Fruit fly (Drosophila melanogaster) whole organism, embryonic: ENCODE measurements around the gene Mtpalpha.

Source experiments
- CG12071 ChIP-seq: fragments of 200-800 bp; sonication (Bioruptor generic); optimal IDR thresholded peaks from 3 replicates; lab custom pipeline; 2018; ENCODE audit warnings: missing biosample characterization, mild to moderate bottlenecking, missing genetic modification characterization
- CG12299 ChIP-seq: fragments of 200-800 bp; sonication (Bioruptor generic); optimal IDR thresholded peaks from 2 replicates; lab custom pipeline; 2018; ENCODE audit warnings: missing biosample characterization, mild to moderate bottlenecking, missing genetic modification characterization
- CG1233 ChIP-seq: fragments of 200-800 bp; sonication (Bioruptor generic); optimal IDR thresholded peaks from 4 replicates; lab custom pipeline; 2018; ENCODE audit warnings: missing biosample characterization, mild to moderate bottlenecking, missing genetic modification characterization
- CG13424 ChIP-seq: fragments of 200-800 bp; sonication (Bioruptor generic); optimal IDR thresholded peaks from 2 replicates; lab custom pipeline; 2019; ENCODE audit warnings: missing biosample characterization, mild to moderate bottlenecking, missing genetic modification characterization, moderate library complexity
- CG13624 ChIP-seq: fragments of 200-800 bp; sonication (Bioruptor generic); optimal IDR thresholded peaks from 2 replicates; lab custom pipeline; 2016; ENCODE audit warnings: missing biosample characterization, missing genetic modification characterization
- CG14667 ChIP-seq: fragments of 200-800 bp; sonication (Bioruptor generic); IDR thresholded peaks from 2 replicates; pipeline ENCODE4 v1.3.6; 2022; ENCODE audit warnings: missing biosample characterization, missing genetic modification characterization
- CG14860 ChIP-seq: fragments of 200-800 bp; sonication (Bioruptor generic); IDR thresholded peaks from 3 replicates; pipeline ENCODE4 v1.3.6; 2022; ENCODE audit warnings: missing biosample characterization, missing genetic modification characterization; ENCODE audit not compliant: partially characterized antibody
- CG15011 ChIP-seq: fragments of 200-800 bp; sonication (Bioruptor generic); optimal IDR thresholded peaks from 3 replicates; lab custom pipeline; 2018; ENCODE audit warnings: missing biosample characterization, mild to moderate bottlenecking, missing genetic modification characterization
- CG15073 ChIP-seq: fragments of 200-800 bp; sonication (Bioruptor generic); optimal IDR thresholded peaks from 2 replicates; lab custom pipeline; 2016; ENCODE audit warnings: missing biosample characterization, missing genetic modification characterization
- CG15601 ChIP-seq: fragments of 200-800 bp; sonication (Bioruptor generic); optimal IDR thresholded peaks from 3 replicates; lab custom pipeline; 2019; ENCODE audit warnings: missing biosample characterization, mild to moderate bottlenecking, missing genetic modification characterization, moderate library complexity
- CG17802 ChIP-seq: fragments of 200-800 bp; sonication (Bioruptor generic); optimal IDR thresholded peaks from 2 replicates; lab custom pipeline; 2018; ENCODE audit warnings: missing biosample characterization, mild to moderate bottlenecking, missing genetic modification characterization, moderate library complexity
- CG1792 ChIP-seq: fragments of 200-800 bp; sonication (Bioruptor generic); optimal IDR thresholded peaks from 2 replicates; lab custom pipeline; 2016; ENCODE audit warnings: missing biosample characterization, missing genetic modification characterization
- CG18262 ChIP-seq: fragments of 200-800 bp; optimal IDR thresholded peaks from 3 replicates; lab custom pipeline; 2019; ENCODE audit warnings: missing biosample characterization, mild to moderate bottlenecking, missing genetic modification characterization, moderate library complexity
- CG18764 ChIP-seq: fragments of 200-800 bp; sonication (Bioruptor generic); optimal IDR thresholded peaks from 3 replicates; lab custom pipeline; 2016; ENCODE audit warnings: missing biosample characterization, missing genetic modification characterization
- CG2116 ChIP-seq: fragments of 200-800 bp; sonication (Bioruptor generic); optimal IDR thresholded peaks from 3 replicates; lab custom pipeline; 2018; ENCODE audit warnings: missing biosample characterization, mild to moderate bottlenecking, missing genetic modification characterization
- CG34422 ChIP-seq: fragments of 200-800 bp; sonication (Bioruptor generic); IDR thresholded peaks from 3 replicates; pipeline ENCODE4 v1.3.6; 2022; ENCODE audit warnings: missing biosample characterization, missing genetic modification characterization
- CG4328 ChIP-seq: fragments of 200-800 bp; sonication (Bioruptor generic); optimal IDR thresholded peaks from 3 replicates; lab custom pipeline; 2017; ENCODE audit warnings: missing biosample characterization, missing genetic modification reagents, missing genetic modification characterization
- CG4707 ChIP-seq: fragments of 200-800 bp; sonication (Bioruptor generic); optimal IDR thresholded peaks from 2 replicates; lab custom pipeline; 2018; ENCODE audit warnings: missing biosample characterization, mild to moderate bottlenecking, missing genetic modification characterization, moderate library complexity
- CG4820 ChIP-seq: fragments of 200-800 bp; sonication (Bioruptor generic); optimal IDR thresholded peaks from 3 replicates; lab custom pipeline; 2016; ENCODE audit warnings: missing biosample characterization, missing genetic modification characterization
- CG6854 ChIP-seq: fragments of 200-800 bp; sonication (Bioruptor generic); optimal IDR thresholded peaks from 3 replicates; lab custom pipeline; 2017; ENCODE audit warnings: missing biosample characterization, mild to moderate bottlenecking, missing genetic modification characterization
- CG8359 ChIP-seq: fragments of 200-800 bp; sonication (Bioruptor generic); optimal IDR thresholded peaks from 2 replicates; lab custom pipeline; 2017; ENCODE audit warnings: missing biosample characterization, mild to moderate bottlenecking, missing genetic modification characterization, borderline replicate concordance
- CG8944 ChIP-seq: fragments of 200-800 bp; sonication (Bioruptor generic); optimal IDR thresholded peaks from 3 replicates; lab custom pipeline; 2016; ENCODE audit warnings: missing biosample characterization, missing genetic modification characterization
- CG9437 ChIP-seq: fragments of 200-800 bp; sonication (Bioruptor generic); optimal IDR thresholded peaks from 2 replicates; lab custom pipeline; 2018; ENCODE audit warnings: missing biosample characterization, mild to moderate bottlenecking, missing genetic modification characterization
- CG9817 ChIP-seq: fragments of 200-800 bp; sonication (Bioruptor generic); optimal IDR thresholded peaks from 2 replicates; lab custom pipeline; 2018; ENCODE audit warnings: missing biosample characterization, mild to moderate bottlenecking, missing genetic modification characterization, moderate library complexity
- D ChIP-seq, 2 experiments: fragments of 200-800 bp in 1 of 2; fragments of >200 bp in 1 of 2; sonication (Bioruptor generic) in 1 of 2; optimal IDR thresholded peaks; 2 replicates in 1 of 2; 3 replicates in 1 of 2; lab custom pipeline; 2017; ENCODE audit warnings: mild to moderate bottlenecking in 1 of 2, missing biosample characterization in 1 of 2, missing genetic modification characterization in 1 of 2, missing genetic modification reagents in 1 of 2
- Doc3 ChIP-seq: fragments of 200-800 bp; sonication (Bioruptor generic); IDR thresholded peaks from 3 replicates; pipeline ENCODE4 v1.3.6; 2022; ENCODE audit warnings: missing biosample characterization, missing genetic modification characterization; ENCODE audit not compliant: partially characterized antibody
- H2.0 ChIP-seq: fragments of 200-800 bp; sonication (Bioruptor generic); IDR thresholded peaks from 2 replicates; pipeline ENCODE4 v1.3.6; 2022; ENCODE audit warnings: missing biosample characterization, missing genetic modification characterization
- HmgD ChIP-seq: fragments of 200-800 bp; sonication (Bioruptor generic); optimal IDR thresholded peaks from 3 replicates; lab custom pipeline; 2016; ENCODE audit warnings: missing biosample characterization, missing genetic modification characterization
- Hr3 ChIP-seq: fragments of 200-800 bp; sonication (Bioruptor generic); optimal IDR thresholded peaks from 3 replicates; lab custom pipeline; 2016; ENCODE audit warnings: missing biosample characterization, missing genetic modification characterization
- Jarid2 ChIP-seq: fragments of 200-800 bp; sonication (Bioruptor generic); optimal IDR thresholded peaks from 3 replicates; lab custom pipeline; 2017; ENCODE audit warnings: mild to moderate bottlenecking, missing biosample characterization, missing genetic modification reagents, missing genetic modification characterization
- MBD-R2 ChIP-seq: fragments of 200-800 bp; sonication (Bioruptor generic); IDR thresholded peaks from 2 replicates; pipeline ENCODE4 v1.3.6; 2022; ENCODE audit warnings: missing biosample characterization, missing genetic modification characterization
- Tbp ChIP-seq: fragments of >200 bp; optimal IDR thresholded peaks from 2 replicates; lab custom pipeline; 2018; ENCODE audit warnings: missing biosample characterization, missing genetic modification characterization
- Vsx1 ChIP-seq: fragments of 200-800 bp; sonication (Bioruptor generic); optimal IDR thresholded peaks from 2 replicates; lab custom pipeline; 2017; ENCODE audit warnings: missing biosample characterization, mild to moderate bottlenecking, missing genetic modification characterization, missing genetic modification reagents
- ase ChIP-seq: fragments of 200-800 bp; sonication (Bioruptor generic); IDR thresholded peaks from 3 replicates; pipeline ENCODE4 v1.3.6; 2022; ENCODE audit warnings: missing biosample characterization, missing genetic modification characterization
- az2 ChIP-seq: fragments of 200-800 bp; sonication (Bioruptor generic); optimal IDR thresholded peaks from 3 replicates; lab custom pipeline; 2016; ENCODE audit warnings: missing biosample characterization, missing genetic modification characterization
- chif ChIP-seq, 2 experiments: fragments of 200-800 bp; sonication (Bioruptor generic); optimal IDR thresholded peaks; 3 replicates each; lab custom pipeline; 2016; ENCODE audit warnings: missing biosample characterization in 2 of 2, missing genetic modification characterization in 2 of 2
- fru ChIP-seq: fragments of >200 bp; optimal IDR thresholded peaks from 2 replicates; lab custom pipeline; 2017
- gcm2 ChIP-seq: fragments of 200-800 bp; sonication (Bioruptor generic); optimal IDR thresholded peaks from 2 replicates; lab custom pipeline; 2016; ENCODE audit warnings: missing biosample characterization, missing genetic modification characterization
- ind ChIP-seq: fragments of 200-800 bp; sonication (Bioruptor generic); optimal IDR thresholded peaks from 3 replicates; lab custom pipeline; 2016; ENCODE audit warnings: missing biosample characterization, missing genetic modification characterization
- kay ChIP-seq: fragments of 200-800 bp; sonication (Bioruptor generic); optimal IDR thresholded peaks from 2 replicates; lab custom pipeline; 2016; ENCODE audit warnings: missing biosample characterization, missing genetic modification characterization
- nau ChIP-seq: fragments of 200-800 bp; sonication (Bioruptor generic); optimal IDR thresholded peaks from 3 replicates; lab custom pipeline; 2017; ENCODE audit warnings: missing biosample characterization, mild to moderate bottlenecking, missing genetic modification characterization, missing genetic modification reagents
- nerfin-2 ChIP-seq: fragments of 200-800 bp; sonication (Bioruptor generic); IDR thresholded peaks from 2 replicates; pipeline ENCODE4 v1.3.6; 2022; ENCODE audit warnings: missing biosample characterization, missing genetic modification characterization; ENCODE audit not compliant: partially characterized antibody
- pita ChIP-seq: fragments of 200-800 bp; sonication (Bioruptor generic); optimal IDR thresholded peaks from 2 replicates; lab custom pipeline; 2017; ENCODE audit warnings: missing biosample characterization, mild to moderate bottlenecking, missing genetic modification characterization
- pzg ChIP-seq: fragments of 200-800 bp; sonication (Bioruptor generic); optimal IDR thresholded peaks from 3 replicates; lab custom pipeline; 2018; ENCODE audit warnings: missing biosample characterization, mild to moderate bottlenecking, missing genetic modification characterization, moderate library complexity
- scrt ChIP-seq: fragments of 200-800 bp; sonication (Bioruptor generic); optimal IDR thresholded peaks from 2 replicates; lab custom pipeline; 2018; ENCODE audit warnings: missing biosample characterization, mild to moderate bottlenecking, missing genetic modification characterization, moderate library complexity
- sens ChIP-seq: fragments of 200-800 bp; sonication (Bioruptor generic); peaks from one replicate; lab custom pipeline; 2016; ENCODE audit warnings: missing biosample characterization, missing genetic modification characterization
- slou ChIP-seq: fragments of 200-800 bp; sonication (Bioruptor generic); optimal IDR thresholded peaks from 3 replicates; lab custom pipeline; 2016; ENCODE audit warnings: missing biosample characterization, missing genetic modification characterization
- tx ChIP-seq: fragments of 200-800 bp; sonication (Bioruptor generic); optimal IDR thresholded peaks from 2 replicates; lab custom pipeline; 2016; ENCODE audit warnings: missing biosample characterization, missing genetic modification characterization

Mtpalpha gene

dm6 chr2L:9569588-9570434 lies 6.8 kb downstream of the Mtpalpha start (continued):
- TF ChIP-seq ase (peak; percentile 86), CG4820 (peak; percentile 94), pita (GFP tag; lab: Kevin White, UChicago) (no peak), Doc3 (no peak), CG12071 (peak; percentile 82), gcm2 (peak; percentile 97), tx (GFP tag; lab: Kevin White, UChicago) (peak; percentile 85), CG1792 (GFP tag; lab: Kevin White, UChicago) (peak; percentile 59), CG1233 (GFP tag; lab: Kevin White, UChicago) (peak; percentile 97), CG17802 (tag; lab: Kevin White, UChicago) (peak; percentile 62), CG15073 (GFP tag; lab: Kevin White, UChicago) (peak; percentile 62), Tbp (GFP tag; lab: Kevin White, UChicago) (no peak), CG4328 (GFP tag; lab: Kevin White, UChicago) (peak; percentile 95), fru (lab: Kevin White, UChicago) (no peak), az2 (GFP tag; lab: Kevin White, UChicago) (peak; percentile 95), CG18262 (tag; lab: Kevin White, UChicago) (peak; percentile 98), Hr3 (GFP tag; lab: Kevin White, UChicago) (peak; percentile 95), CG2116 (peak; percentile 81), CG14667 (GFP tag; lab: Robert Waterston, UW) (peak; percentile 68), CG12299 (tag; lab: Kevin White, UChicago) (peak; percentile 95), kay (GFP tag; lab: Kevin White, UChicago) (peak; percentile 93), CG13624 (peak; percentile 89), CG34422 (peak; percentile 91), chif (GFP tag; optimal IDR thresholded peaks at IDR 0.05; lab: Kevin White, UChicago) (peak; percentile 79 to 82), CG13424 (tag; lab: Kevin White, UChicago) (peak; percentile 96), pzg (GFP tag; lab: Kevin White, UChicago) (no peak), CG8359 (GFP tag; lab: Kevin White, UChicago) (peak; percentile 91), D (optimal IDR thresholded peaks at IDR 0.05; lab: Kevin White, UChicago) (no peak), D (GFP tag; optimal IDR thresholded peaks at IDR 0.05; lab: Kevin White, UChicago) (peak; percentile 96), CG6854 (peak; percentile 96), CG9437 (GFP tag; lab: Kevin White, UChicago) (peak; percentile 95), CG14860 (GFP tag; lab: Robert Waterston, UW) (no peak; the same call in 2 of the 3 replicates), CG18764 (GFP tag; lab: Kevin White, UChicago) (peak; percentile 92), CG4707 (GFP tag; lab: Kevin White, UChicago) (peak; percentile 85), HmgD (GFP tag; lab: Kevin White, UChicago) (no peak), nau (GFP tag; lab: Kevin White, UChicago) (peak; percentile 95), ind (GFP tag; lab: Kevin White, UChicago) (peak; percentile 94), slou (GFP tag; lab: Kevin White, UChicago) (peak; percentile 92), Jarid2 (peak; percentile 87), CG15011 (GFP tag; lab: Kevin White, UChicago) (peak; percentile 95), scrt (peak; percentile 92), H2.0 (peak; percentile 73), CG8944 (GFP tag; lab: Kevin White, UChicago) (peak; percentile 73), nerfin-2 (no peak), MBD-R2 (GFP tag; lab: Robert Waterston, UW) (peak; percentile 67), sens (GFP tag; lab: Kevin White, UChicago) (peak; percentile 96), CG9817 (tag; lab: Kevin White, UChicago) (peak; percentile 93), Vsx1 (peak; percentile 93), CG15601 (tag; lab: Kevin White, UChicago) (peak; percentile 89)
